1 fruit fly cellular context compared by ENCODE assay signal in genomic region chrX:13626579-13626894, dm6.
TF ChIP-seq lines count a peak whose summit lies in the region.

No protein-coding gene starts in this region.

TF ChIP-seq in whole organism, embryonic, 481 proteins besides CTCF, POLR2A, EP300 and RAD21 (continued from another document and continues in another):
- TF ChIP-seq CG8359 (GFP tag; optimal IDR thresholded peaks at IDR 0.05; lab: Kevin White, UChicago; ENCODE audit: borderline replicate concordance) (peak; percentile 45), Lim3 (GFP tag; IDR thresholded peaks at IDR 0.05; lab: Robert Waterston, UW) (no peak), CG10321 (GFP tag; IDR thresholded peaks at IDR 0.05; lab: Robert Waterston, UW) (no peak), CG6689 (GFP tag; IDR thresholded peaks at IDR 0.05; lab: Robert Waterston, UW) (peak; percentile 77), Ssrp (tag; optimal IDR thresholded peaks at IDR 0.05; lab: Kevin White, UChicago) (peak; percentile 68), repo (GFP tag; optimal IDR thresholded peaks at IDR 0.05; lab: Kevin White, UChicago) (peak; percentile 25), eve (GFP tag; optimal IDR thresholded peaks at IDR 0.05; lab: Kevin White, UChicago) (no peak), CG15696 (tag; optimal IDR thresholded peaks at IDR 0.05; lab: Kevin White, UChicago) (peak; percentile 29), CHES-1-like (GFP tag; optimal IDR thresholded peaks at IDR 0.05; lab: Kevin White, UChicago) (peak; percentile 76), Xrp1 (GFP tag; IDR thresholded peaks at IDR 0.05; lab: Robert Waterston, UW) (peak; percentile 79), Hmr (GFP tag; optimal IDR thresholded peaks at IDR 0.05; lab: Kevin White, UChicago) (peak; percentile 84), CG2199 (GFP tag; IDR thresholded peaks at IDR 0.05; lab: Robert Waterston, UW) (peak; percentile 60; the same call in 1 of the 3 replicates), ems (GFP tag; optimal IDR thresholded peaks at IDR 0.05; lab: Kevin White, UChicago) (peak; percentile 71), CG1529 (GFP tag; optimal IDR thresholded peaks at IDR 0.05; lab: Kevin White, UChicago) (peak; percentile 49), CG5245 (GFP tag; optimal IDR thresholded peaks at IDR 0.05; lab: Kevin White, UChicago) (peak; percentile 53), CG13894 (tag; optimal IDR thresholded peaks at IDR 0.05; lab: Kevin White, UChicago) (peak; percentile 49), B-H2 (GFP tag; optimal IDR thresholded peaks at IDR 0.05; lab: Kevin White, UChicago) (peak; percentile 67), Oli (tag; optimal IDR thresholded peaks at IDR 0.05; lab: Kevin White, UChicago) (peak; percentile 57), CG1647 (GFP tag; optimal IDR thresholded peaks at IDR 0.05; lab: Kevin White, UChicago) (peak; percentile 71), hb (GFP tag; IDR thresholded peaks at IDR 0.05; lab: Robert Waterston, UW; ENCODE audit: partially characterized antibody) (no peak), ato (GFP tag; IDR thresholded peaks at IDR 0.05; lab: Robert Waterston, UW; ENCODE audit: partially characterized antibody) (no peak), CG12744 (GFP tag; optimal IDR thresholded peaks at IDR 0.05; lab: Kevin White, UChicago) (peak; percentile 57), otp (GFP tag; IDR thresholded peaks at IDR 0.05; lab: Robert Waterston, UW) (0 out of 3 replicates have a peak, but pooled peaks have one; percentile 50), so (GFP tag; IDR thresholded peaks at IDR 0.05; lab: Robert Waterston, UW) (peak; percentile 83), Meics (GFP tag; optimal IDR thresholded peaks at IDR 0.05; lab: Kevin White, UChicago) (peak; percentile 83), Lhr (GFP tag; optimal IDR thresholded peaks at IDR 0.05; lab: Kevin White, UChicago) (no peak), CG3281 (GFP tag; optimal IDR thresholded peaks at IDR 0.05; lab: Kevin White, UChicago) (peak; percentile 82), D (optimal IDR thresholded peaks at IDR 0.05; lab: Kevin White, UChicago) (no peak), D (GFP tag; optimal IDR thresholded peaks at IDR 0.05; lab: Kevin White, UChicago) (peak; percentile 56), toy (GFP tag; IDR thresholded peaks at IDR 0.05; lab: Robert Waterston, UW) (no peak), ro (GFP tag; IDR thresholded peaks at IDR 0.05; lab: Robert Waterston, UW) (no peak), disco-r (GFP tag; optimal IDR thresholded peaks at IDR 0.05; lab: Kevin White, UChicago) (peak; percentile 35), CG12391 (tag; optimal IDR thresholded peaks at IDR 0.05; lab: Kevin White, UChicago) (peak; percentile 74), Hmx (GFP tag; optimal IDR thresholded peaks at IDR 0.05; lab: Kevin White, UChicago) (peak; percentile 21), Hr3 (GFP tag; optimal IDR thresholded peaks at IDR 0.05; lab: Kevin White, UChicago) (peak; percentile 67), luna (GFP tag; optimal IDR thresholded peaks at IDR 0.05; lab: Kevin White, UChicago) (peak; percentile 66), unpg (GFP tag; optimal IDR thresholded peaks at IDR 0.05; lab: Kevin White, UChicago) (peak; percentile 81), CG31388 (GFP tag; optimal IDR thresholded peaks at IDR 0.05; lab: Kevin White, UChicago) (no peak), CG11696 (GFP tag; IDR thresholded peaks at IDR 0.05; lab: Robert Waterston, UW) (peak; percentile 45; the same call in 1 of the 2 replicates), nerfin-1 (tag; optimal IDR thresholded peaks at IDR 0.05; lab: Kevin White, UChicago) (peak; percentile 53), CG8478 (optimal IDR thresholded peaks at IDR 0.05; lab: Kevin White, UChicago) (no peak), Sin3A (optimal IDR thresholded peaks at IDR 0.05; lab: Kevin White, UChicago) (no peak), Abd-B (GFP tag; optimal IDR thresholded peaks at IDR 0.05; lab: Kevin White, UChicago) (peak; percentile 75), fru (optimal IDR thresholded peaks at IDR 0.05; lab: Kevin White, UChicago) (no peak), CG5180 (GFP tag; optimal IDR thresholded peaks at IDR 0.05; lab: Kevin White, UChicago) (peak; percentile 44), CrebB (tag; optimal IDR thresholded peaks at IDR 0.05; lab: Kevin White, UChicago) (peak; percentile 59), CG33557 (GFP tag; optimal IDR thresholded peaks at IDR 0.05; lab: Kevin White, UChicago) (peak; percentile 52), CG8089 (GFP tag; optimal IDR thresholded peaks at IDR 0.05; lab: Kevin White, UChicago) (peak; percentile 26), Hey (tag; optimal IDR thresholded peaks at IDR 0.05; lab: Kevin White, UChicago) (peak; percentile 61), zfh2 (GFP tag; optimal IDR thresholded peaks at IDR 0.05; lab: Kevin White, UChicago) (peak; percentile 78), phol (tag; optimal IDR thresholded peaks at IDR 0.05; lab: Kevin White, UChicago) (peak; percentile 72), Fer2 (tag; optimal IDR thresholded peaks at IDR 0.05; lab: Kevin White, UChicago) (peak; percentile 28), org-1 (GFP tag; optimal IDR thresholded peaks at IDR 0.05; lab: Kevin White, UChicago) (peak; percentile 65), lola (GFP tag; optimal IDR thresholded peaks at IDR 0.05; lab: Kevin White, UChicago) (peak in 1 of 3 experiments; percentile 42), YL-1 (GFP tag; optimal IDR thresholded peaks at IDR 0.05; lab: Kevin White, UChicago) (peak; percentile 20), CG30431 (GFP tag; optimal IDR thresholded peaks at IDR 0.05; lab: Kevin White, UChicago) (peak; percentile 23), GATAe (GFP tag; conservative IDR thresholded peaks at IDR 0.05; lab: Robert Waterston, UW) (peak; percentile 44; the same call in 1 of the 2 replicates), Dp (GFP tag; optimal IDR thresholded peaks at IDR 0.05; lab: Kevin White, UChicago) (no peak), ttk (GFP tag; IDR thresholded peaks at IDR 0.05; lab: Robert Waterston, UW) (peak; percentile 45; the same call in 1 of the 2 replicates), tio (GFP tag; optimal IDR thresholded peaks at IDR 0.05; lab: Kevin White, UChicago) (no peak), HmgZ (tag; optimal IDR thresholded peaks at IDR 0.05; lab: Kevin White, UChicago) (peak; percentile 68), dmrt99B (tag; optimal IDR thresholded peaks at IDR 0.05; lab: Kevin White, UChicago) (peak; percentile 81), CG6791 (GFP tag; IDR thresholded peaks at IDR 0.05; lab: Robert Waterston, UW; ENCODE audit: partially characterized antibody) (no peak), CG3838 (GFP tag; optimal IDR thresholded peaks at IDR 0.05; lab: Kevin White, UChicago) (peak; percentile 12), CG1832 (GFP tag; optimal IDR thresholded peaks at IDR 0.05; lab: Kevin White, UChicago) (no peak), CG7556 (GFP tag; optimal IDR thresholded peaks at IDR 0.05; lab: Kevin White, UChicago) (peak; percentile 74), Bdp1 (GFP tag; optimal IDR thresholded peaks at IDR 0.05; lab: Kevin White, UChicago) (peak; percentile 54), Opbp (GFP tag; IDR thresholded peaks at IDR 0.05; lab: Robert Waterston, UW; ENCODE audit: partially characterized antibody) (no peak), zfh1 (GFP tag; IDR thresholded peaks at IDR 0.05; lab: Robert Waterston, UW) (peak; percentile 56; the same call in 2 of the 3 replicates), dmrt11E (tag; optimal IDR thresholded peaks at IDR 0.05; lab: Kevin White, UChicago) (peak; percentile 43), pnt (GFP tag; optimal IDR thresholded peaks at IDR 0.05; lab: Kevin White, UChicago) (peak; percentile 85), CG1024 (GFP tag; IDR thresholded peaks at IDR 0.05; lab: Robert Waterston, UW) (no peak), CG6272 (GFP tag; IDR thresholded peaks at IDR 0.05; lab: Robert Waterston, UW) (peak; percentile 63), CG18764 (GFP tag; optimal IDR thresholded peaks at IDR 0.05; lab: Kevin White, UChicago) (peak; percentile 60), Jarid2 (GFP tag; optimal IDR thresholded peaks at IDR 0.05; lab: Kevin White, UChicago) (peak; percentile 31), Chrac-16 (GFP tag; optimal IDR thresholded peaks at IDR 0.05; lab: Kevin White, UChicago) (peak; percentile 74), PHDP (tag; optimal IDR thresholded peaks at IDR 0.05; lab: Kevin White, UChicago) (peak; percentile 72), CG14050 (GFP tag; IDR thresholded peaks at IDR 0.05; lab: Robert Waterston, UW) (peak; percentile 59), CG3163 (GFP tag; optimal IDR thresholded peaks at IDR 0.05; lab: Kevin White, UChicago) (peak; percentile 65), hbn (GFP tag; IDR thresholded peaks at IDR 0.05; lab: Robert Waterston, UW; ENCODE audit: partially characterized antibody) (no peak), B-H1 (GFP tag; IDR thresholded peaks at IDR 0.05; lab: Robert Waterston, UW) (peak; percentile 64), Aef1 (GFP tag; IDR thresholded peaks at IDR 0.05; lab: Robert Waterston, UW) (peak; percentile 69), CG3726 (GFP tag; IDR thresholded peaks at IDR 0.05; lab: Robert Waterston, UW) (0 out of 3 replicates have a peak, but pooled peaks have one; percentile 35), CG32772 (GFP tag; IDR thresholded peaks at IDR 0.05; lab: Robert Waterston, UW) (peak; percentile 71), Ravus (GFP tag; IDR thresholded peaks at IDR 0.05; lab: Robert Waterston, UW) (no peak), CG13296 (GFP tag; optimal IDR thresholded peaks at IDR 0.05; lab: Kevin White, UChicago) (peak; percentile 82), E2f2 (GFP tag; IDR thresholded peaks at IDR 0.05; lab: Robert Waterston, UW) (peak; percentile 50), CG15073 (GFP tag; optimal IDR thresholded peaks at IDR 0.05; lab: Kevin White, UChicago) (no peak), dysf (GFP tag; IDR thresholded peaks at IDR 0.05; lab: Robert Waterston, UW) (peak; percentile 91), ftz-f1 (GFP tag; optimal IDR thresholded peaks at IDR 0.05; lab: Kevin White, UChicago) (peak; percentile 84), Camta (GFP tag; optimal IDR thresholded peaks at IDR 0.05; lab: Kevin White, UChicago) (peak; percentile 55), CG9609 (GFP tag; optimal IDR thresholded peaks at IDR 0.05; lab: Kevin White, UChicago) (peak; percentile 76), H2.0 (GFP tag; IDR thresholded peaks at IDR 0.05; lab: Robert Waterston, UW) (peak; percentile 39; the same call in 1 of the 2 replicates), Taf1 (GFP tag; IDR thresholded peaks at IDR 0.05; lab: Robert Waterston, UW) (peak; percentile 49; the same call in 1 of the 2 replicates), ap (GFP tag; IDR thresholded peaks at IDR 0.05; lab: Robert Waterston, UW) (peak; percentile 48), NfI (GFP tag; optimal IDR thresholded peaks at IDR 0.05; lab: Kevin White, UChicago) (peak; percentile 71), CG7372 (GFP tag; IDR thresholded peaks at IDR 0.05; lab: Robert Waterston, UW) (peak; percentile 72), sim (GFP tag; IDR thresholded peaks at IDR 0.05; lab: Robert Waterston, UW) (no peak), CG7271 (tag; optimal IDR thresholded peaks at IDR 0.05; lab: Kevin White, UChicago) (no peak), nmo (GFP tag; optimal IDR thresholded peaks at IDR 0.05; lab: Kevin White, UChicago) (peak; percentile 75), E2f1 (GFP tag; IDR thresholded peaks at IDR 0.05; lab: Robert Waterston, UW) (peak; percentile 62), CG31224 (GFP tag; IDR thresholded peaks at IDR 0.05; lab: Robert Waterston, UW) (peak; percentile 70), rib (GFP tag; IDR thresholded peaks at IDR 0.05; lab: Robert Waterston, UW) (peak; percentile 86), zen2 (GFP tag; IDR thresholded peaks at IDR 0.05; lab: Robert Waterston, UW; ENCODE audit: partially characterized antibody) (no peak), dpn (GFP tag; optimal IDR thresholded peaks at IDR 0.05; lab: Kevin White, UChicago) (peak; percentile 82 to 85), CG3065 (GFP tag; optimal IDR thresholded peaks at IDR 0.05; lab: Kevin White, UChicago) (no peak), Dek (tag; optimal IDR thresholded peaks at IDR 0.05; lab: Kevin White, UChicago) (peak; percentile 76), fd64A (GFP tag; optimal IDR thresholded peaks at IDR 0.05; lab: Kevin White, UChicago) (no peak), CG13287 (GFP tag; IDR thresholded peaks at IDR 0.05; lab: Robert Waterston, UW; ENCODE audit: partially characterized antibody) (peak; percentile 22; the same call in 1 of the 2 replicates), D19A (tag; optimal IDR thresholded peaks at IDR 0.05; lab: Kevin White, UChicago) (peak; percentile 57), dm (GFP tag; optimal IDR thresholded peaks at IDR 0.05; lab: Kevin White, UChicago) (peak; percentile 80), Scr (GFP tag; IDR thresholded peaks at IDR 0.05; lab: Robert Waterston, UW; ENCODE audit: partially characterized antibody) (no peak), grn (GFP tag; optimal IDR thresholded peaks at IDR 0.05; lab: Kevin White, UChicago) (no peak), Nf-YA (GFP tag; IDR thresholded peaks at IDR 0.05; lab: Robert Waterston, UW) (peak; percentile 37; the same call in 1 of the 2 replicates), CG8944 (GFP tag; optimal IDR thresholded peaks at IDR 0.05; lab: Kevin White, UChicago) (peak; percentile 84), ci (GFP tag; IDR thresholded peaks at IDR 0.05; lab: Robert Waterston, UW) (peak; percentile 83), CG9932 (GFP tag; IDR thresholded peaks at IDR 0.05; lab: Robert Waterston, UW) (peak; percentile 87), CG33213 (GFP tag; optimal IDR thresholded peaks at IDR 0.05; lab: Kevin White, UChicago) (peak; percentile 51), NC2β (GFP tag; optimal IDR thresholded peaks at IDR 0.05; lab: Kevin White, UChicago) (peak; percentile 71), ind (GFP tag; optimal IDR thresholded peaks at IDR 0.05; lab: Kevin White, UChicago) (peak; percentile 82), CG15601 (tag; optimal IDR thresholded peaks at IDR 0.05; lab: Kevin White, UChicago) (peak; percentile 4), wor (GFP tag; IDR thresholded peaks at IDR 0.05; lab: Robert Waterston, UW) (peak; percentile 69), caup (GFP tag; optimal IDR thresholded peaks at IDR 0.05; lab: Kevin White, UChicago; ENCODE audit: severe bottlenecking) (peak; percentile 72), CG34224 (GFP tag; IDR thresholded peaks at IDR 0.05; lab: Robert Waterston, UW; ENCODE audit: partially characterized antibody) (no peak), CG6683 (GFP tag; optimal IDR thresholded peaks at IDR 0.05; lab: Kevin White, UChicago) (peak; percentile 46), CG6854 (GFP tag; optimal IDR thresholded peaks at IDR 0.05; lab: Kevin White, UChicago) (peak; percentile 46), Optix (GFP tag; IDR thresholded peaks at IDR 0.05; lab: Robert Waterston, UW) (peak; percentile 31; the same call in 1 of the 3 replicates), gcm (GFP tag; optimal IDR thresholded peaks at IDR 0.05; lab: Kevin White, UChicago) (peak; percentile 72), Doc2 (GFP tag; IDR thresholded peaks at IDR 0.05; lab: Robert Waterston, UW) (peak; percentile 54), nom (GFP tag; optimal IDR thresholded peaks at IDR 0.05; lab: Kevin White, UChicago) (no peak)
